Worm (Caenorhabditis elegans): ENCODE results near the gene F44A2.3.

DNA sequence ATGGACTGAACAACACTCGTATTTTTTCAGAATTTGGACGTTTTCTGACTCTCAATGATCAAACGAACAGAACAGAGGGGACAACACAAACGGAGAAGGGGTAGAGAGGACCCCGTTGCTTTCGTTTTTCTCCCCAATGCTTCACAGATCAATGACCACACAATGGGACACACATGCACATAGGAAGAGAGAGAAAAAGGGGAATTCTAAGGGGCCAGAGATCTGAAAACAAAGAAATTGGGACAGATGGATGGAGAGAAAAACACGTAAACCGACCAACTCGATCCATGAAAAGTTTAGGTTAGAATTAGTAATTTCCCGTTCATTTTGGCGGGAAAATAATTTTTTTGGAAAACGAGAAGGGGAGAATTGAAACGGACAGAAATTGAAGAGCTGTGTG is 34.8 kb upstream of the F44A2.3 start:
- TF ChIP-seq ceh-36 (tag; optimal IDR thresholded peaks at IDR 0.05) (no peak), ama-1 (optimal IDR thresholded peaks at IDR 0.05) (no peak), B0310.2 (tag; optimal IDR thresholded peaks at IDR 0.05) (no peak)
